Fruit fly (Drosophila melanogaster): ENCODE measurements around the gene Arl1.

- no peak for TF ChIP-seq CG33017 (tag; optimal IDR thresholded peaks at IDR 0.05)
- no peak for TF ChIP-seq toe (GFP tag; optimal IDR thresholded peaks at IDR 0.05)
- TF ChIP-seq CG7045 (GFP tag; optimal IDR thresholded peaks at IDR 0.05) = no peak
- TF ChIP-seq cic (GFP tag; optimal IDR thresholded peaks at IDR 0.05) = no peak
- TF ChIP-seq Hr96 (GFP tag; optimal IDR thresholded peaks at IDR 0.05) = no peak
- no peak for TF ChIP-seq CG7101 (tag; optimal IDR thresholded peaks at IDR 0.05)
- no peak for TF ChIP-seq cnc (optimal IDR thresholded peaks at IDR 0.05)
- no peak for TF ChIP-seq Crg-1 (GFP tag; optimal IDR thresholded peaks at IDR 0.05)
- TF ChIP-seq pad (GFP tag; optimal IDR thresholded peaks at IDR 0.05) = no peak
- no peak for TF ChIP-seq Clk (GFP tag; optimal IDR thresholded peaks at IDR 0.05)
- TF ChIP-seq CG11617 (GFP tag; optimal IDR thresholded peaks at IDR 0.05) = no peak
- TF ChIP-seq CG5204 (GFP tag; optimal IDR thresholded peaks at IDR 0.05) = no peak
- TF ChIP-seq Mnt (GFP tag; optimal IDR thresholded peaks at IDR 0.05) = no peak
- no peak for TF ChIP-seq CG14711 (tag; optimal IDR thresholded peaks at IDR 0.05)
These were observed 34.8 kb downstream of the Arl1 start for dm6 chr3L:16017528-16018250.

All from whole organism, adult.